Worm (Caenorhabditis elegans): ENCODE data around the gene R12B2.6.

ce11 chrIII:5869429-5869828, 35.5 kb upstream of the R12B2.6 start, which contains the start of gene F01F1.15:
- TF ChIP-seq nhr-76 (tag; optimal IDR thresholded peaks at IDR 0.05) (no peak), snpc-4 (tag; optimal IDR thresholded peaks at IDR 0.05) (no peak), unc-62 (GFP tag; optimal IDR thresholded peaks at IDR 0.05) (no peak), blmp-1 (tag; optimal IDR thresholded peaks at IDR 0.05) (no peak), lin-32 (GFP tag; optimal IDR thresholded peaks at IDR 0.05) (no peak), ztf-11 (tag; optimal IDR thresholded peaks at IDR 0.05) (no peak), mab-5 (tag; optimal IDR thresholded peaks at IDR 0.05) (no peak), elt-1 (tag; optimal IDR thresholded peaks at IDR 0.05; ENCODE audit: borderline replicate concordance, insufficient read depth) (no peak)

Data from whole organism, mixed stage, embryonic.